Fruit fly (Drosophila melanogaster) whole organism, wandering third instar larva: ENCODE measurements around the gene Syp.

Experiments used
- Abd-B ChIP-seq: fragments of >200 bp; optimal IDR thresholded peaks from 2 replicates; lab custom pipeline; 2017; ENCODE audit warnings: missing biosample characterization, missing genetic modification characterization
- CG32264 ChIP-seq: fragments of 200-800 bp; sonication (Bioruptor generic); optimal IDR thresholded peaks from 2 replicates; lab custom pipeline; 2016; ENCODE audit warnings: missing biosample characterization, missing genetic modification characterization
- CrebA ChIP-seq: fragments of 200-800 bp; sonication (Bioruptor generic); optimal IDR thresholded peaks from 2 replicates; lab custom pipeline; 2016; ENCODE audit warnings: missing biosample characterization, mild to moderate bottlenecking, missing genetic modification characterization, borderline replicate concordance
- Dfd ChIP-seq: fragments of >200 bp; optimal IDR thresholded peaks from 2 replicates; lab custom pipeline; 2017; ENCODE audit warnings: missing biosample characterization, missing genetic modification characterization
- Dif ChIP-seq: fragments of 200-275, 200-300 bp; sonication (Bioruptor generic); optimal IDR thresholded peaks from 2 replicates; lab custom pipeline; 2018; ENCODE audit warnings: missing biosample characterization, missing genetic modification characterization; ENCODE audit not compliant: partially characterized antibody
- HLH106 ChIP-seq: fragments of 200-800 bp; optimal IDR thresholded peaks from 3 replicates; lab custom pipeline; 2019; ENCODE audit warnings: missing biosample characterization, mild to moderate bottlenecking, missing genetic modification characterization, moderate library complexity
- Hnf4 ChIP-seq: fragments of 200-800 bp; sonication (Bioruptor generic); optimal IDR thresholded peaks from 2 replicates; lab custom pipeline; 2016; ENCODE audit warnings: missing biosample characterization, mild to moderate bottlenecking, missing genetic modification characterization
- Hr78 ChIP-seq: fragments of >200 bp; optimal IDR thresholded peaks from 2 replicates; lab custom pipeline; 2017; ENCODE audit warnings: missing biosample characterization, missing genetic modification characterization
- Mio ChIP-seq: sonication (Bioruptor generic); optimal IDR thresholded peaks from 2 replicates; lab custom pipeline; 2016; ENCODE audit warnings: missing biosample characterization, missing genetic modification characterization
- Myc ChIP-seq: fragments of >200 bp; optimal IDR thresholded peaks from 2 replicates; lab custom pipeline; 2017
- N ChIP-seq: fragments of >200 bp; optimal IDR thresholded peaks from 2 replicates; lab custom pipeline; 2018; ENCODE audit warnings: missing biosample characterization, missing external identifiers, missing genetic modification characterization
- OdsH ChIP-seq: fragments of 200-800 bp; sonication (Bioruptor generic); optimal IDR thresholded peaks from 2 replicates; lab custom pipeline; 2016; ENCODE audit warnings: missing biosample characterization, mild to moderate bottlenecking, missing genetic modification characterization
- Rel ChIP-seq, 2 experiments: fragments of 200-800 bp; sonication (Bioruptor generic) in 1 of 2; optimal IDR thresholded peaks; 2 replicates in 1 of 2; 3 replicates in 1 of 2; lab custom pipeline; 2016 to 2019; ENCODE audit warnings: mild to moderate bottlenecking in 2 of 2, missing biosample characterization in 2 of 2, missing genetic modification characterization in 2 of 2, moderate library complexity in 1 of 2
- Sp1 ChIP-seq: fragments of 200-800 bp; sonication (Bioruptor generic); optimal IDR thresholded peaks from 3 replicates; lab custom pipeline; 2019; ENCODE audit warnings: missing biosample characterization, mild to moderate bottlenecking, missing genetic modification characterization, moderate library complexity
- Vsx2 ChIP-seq: fragments of 200-300, 225-300 bp; sonication (Bioruptor generic); optimal IDR thresholded peaks from 2 replicates; lab custom pipeline; 2018; ENCODE audit warnings: missing biosample characterization, missing genetic modification characterization; ENCODE audit not compliant: partially characterized antibody
- br ChIP-seq: fragments of 200-800 bp; sonication (Bioruptor generic); optimal IDR thresholded peaks from 2 replicates; lab custom pipeline; 2016; ENCODE audit warnings: missing biosample characterization, missing genetic modification characterization
- brk ChIP-seq: fragments of 200-800 bp; sonication (Bioruptor generic); optimal IDR thresholded peaks from 2 replicates; lab custom pipeline; 2016; ENCODE audit warnings: missing biosample characterization, mild to moderate bottlenecking, missing genetic modification characterization
- dl ChIP-seq, 2 experiments: fragments of 175-275, 200-275 bp in 1 of 2; fragments of 200-275 bp in 1 of 2; sonication (Bioruptor generic); optimal IDR thresholded peaks; lab custom pipeline; 2018; ENCODE audit warnings: mild to moderate bottlenecking in 2 of 2, missing biosample characterization in 2 of 2, missing genetic modification characterization in 2 of 2, moderate library complexity in 2 of 2; ENCODE audit not compliant: partially characterized antibody in 2 of 2, insufficient read depth in 1 of 2
- dmrt93B ChIP-seq: fragments of 200-800 bp; sonication (Bioruptor generic); optimal IDR thresholded peaks from 2 replicates; lab custom pipeline; 2018; ENCODE audit warnings: missing biosample characterization, mild to moderate bottlenecking, missing genetic modification characterization
- h ChIP-seq: fragments of 200-800 bp; sonication (Bioruptor generic); optimal IDR thresholded peaks from 3 replicates; lab custom pipeline; 2016; ENCODE audit warnings: missing biosample characterization, mild to moderate bottlenecking, missing genetic modification characterization
- lola ChIP-seq: fragments of >200 bp; optimal IDR thresholded peaks from 2 replicates; lab custom pipeline; 2017; ENCODE audit warnings: missing biosample characterization, missing genetic modification characterization
- pan ChIP-seq: fragments of >200 bp; optimal IDR thresholded peaks from 2 replicates; lab custom pipeline; 2017
- psq ChIP-seq: fragments of 200-800 bp; sonication (Bioruptor generic); optimal IDR thresholded peaks from 3 replicates; lab custom pipeline; 2017; ENCODE audit warnings: missing biosample characterization, mild to moderate bottlenecking, missing genetic modification characterization, moderate library complexity
- rgr ChIP-seq: fragments of 200-800 bp; sonication (Bioruptor generic); optimal IDR thresholded peaks from 3 replicates; lab custom pipeline; 2016; ENCODE audit warnings: missing biosample characterization, mild to moderate bottlenecking, missing genetic modification characterization
- sage ChIP-seq: fragments of 200-800 bp; sonication (Bioruptor generic); optimal IDR thresholded peaks from 2 replicates; lab custom pipeline; 2016; ENCODE audit warnings: missing biosample characterization, mild to moderate bottlenecking, missing genetic modification characterization
- sv ChIP-seq: fragments of 200-800 bp; sonication (Bioruptor generic); optimal IDR thresholded peaks from 3 replicates; lab custom pipeline; 2016; ENCODE audit warnings: missing biosample characterization, missing genetic modification characterization
- tai ChIP-seq: sonication (Bioruptor generic); optimal IDR thresholded peaks from 2 replicates; lab custom pipeline; 2016; ENCODE audit warnings: missing biosample characterization, missing genetic modification characterization
- woc ChIP-seq: sonication (Bioruptor generic); optimal IDR thresholded peaks from 2 replicates; lab custom pipeline; 2016; ENCODE audit warnings: missing biosample characterization, mild to moderate bottlenecking, missing genetic modification characterization

The Syp gene

dm6 chr3R:20784436-20785368 lies 28.2 kb downstream of the Syp start:
- TF ChIP-seq tai (no peak), N (no peak), dl (GFP tag; optimal IDR thresholded peaks at IDR 0.05; lab: Kevin White, UChicago; ENCODE audit: insufficient read depth in 1 of 2, partially characterized antibody in 2 of 2) (peak; percentile 7 to 62), Myc (no peak), Dif (GFP tag; lab: Kevin White, UChicago) (peak; percentile 62), CG32264 (GFP tag; lab: Kevin White, UChicago) (no peak), OdsH (GFP tag; lab: Kevin White, UChicago) (peak; percentile 17), Abd-B (no peak), Vsx2 (peak; percentile 53), Sp1 (GFP tag; lab: Kevin White, UChicago) (peak; percentile 44), CrebA (GFP tag; lab: Kevin White, UChicago) (peak; percentile 48), Hnf4 (GFP tag; lab: Kevin White, UChicago) (no peak), sv (no peak), Dfd (GFP tag; lab: Kevin White, UChicago) (peak; percentile 97), psq (GFP tag; lab: Kevin White, UChicago) (peak; percentile 94), sage (GFP tag; lab: Kevin White, UChicago) (no peak), Rel (GFP tag; optimal IDR thresholded peaks at IDR 0.05; lab: Kevin White, UChicago) (no peak), Rel (tag; optimal IDR thresholded peaks at IDR 0.05; lab: Kevin White, UChicago) (peak; percentile 76), HLH106 (tag; lab: Kevin White, UChicago) (peak; percentile 1), br (GFP tag; lab: Kevin White, UChicago) (no peak), brk (peak; percentile 57), Hr78 (GFP tag; lab: Kevin White, UChicago) (no peak), lola (GFP tag; lab: Kevin White, UChicago) (peak; percentile 75)

dm6 chr3R:20788559-20788958 lies 32.0 kb downstream of the Syp start:
- TF ChIP-seq Mio (no peak), h (GFP tag; lab: Kevin White, UChicago) (peak; percentile 29), dmrt93B (GFP tag; lab: Kevin White, UChicago) (no peak), Rel (GFP tag; optimal IDR thresholded peaks at IDR 0.05; lab: Kevin White, UChicago) (no peak), Rel (tag; optimal IDR thresholded peaks at IDR 0.05; lab: Kevin White, UChicago) (peak; percentile 39), brk (no peak), woc (GFP tag; lab: Kevin White, UChicago) (no peak)

DNA sequence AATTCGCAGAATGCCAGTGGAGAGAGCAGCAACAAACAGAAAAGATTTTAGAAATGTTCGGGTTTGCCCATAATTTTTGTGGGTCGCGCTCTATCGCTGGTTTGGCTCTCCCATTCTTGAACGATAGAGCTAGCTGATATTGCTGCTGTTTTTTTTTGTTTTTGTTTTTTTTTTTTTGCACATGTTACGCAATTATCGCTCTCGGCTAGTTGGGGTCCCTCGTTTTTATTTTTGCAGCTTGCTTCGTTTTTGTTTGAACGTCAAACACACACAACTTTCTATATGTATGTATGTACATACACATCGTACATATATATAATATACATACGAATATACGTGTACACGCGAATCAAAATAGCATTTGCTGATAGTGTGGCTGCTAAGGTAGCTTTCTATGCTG lies 33.9 kb downstream of the Syp start:
- no peak for TF ChIP-seq dmrt93B (GFP tag; lab: Kevin White, UChicago)

- peak; percentile 82 for TF ChIP-seq psq (GFP tag; lab: Kevin White, UChicago)
- no peak for TF ChIP-seq pan (lab: Kevin White, UChicago)
Measured at dm6 chr3R:20791212-20791789, 34.8 kb downstream of the Syp start.

- TF ChIP-seq Myc (no peak), rgr (GFP tag; lab: Kevin White, UChicago) (no peak), OdsH (GFP tag; lab: Kevin White, UChicago) (no peak)
Measured at dm6 chr3R:20796949-20797348, 40.4 kb downstream of the Syp start.

dm6 chr3R:20802253-20802652 lies 45.7 kb downstream of the Syp start:
- TF ChIP-seq CrebA (GFP tag; lab: Kevin White, UChicago) (no peak), Dfd (GFP tag; lab: Kevin White, UChicago) (peak; percentile 98)
- TF ChIP-seq, all 38 proteins: peak for 1
